Worm (Caenorhabditis elegans) whole organism, L4 larva: ENCODE data around the gene B0228.9.

Experiments
- Y48G9A.11 ChIP-seq: fragments of 200-800 bp; sonication (Bioruptor generic); IDR thresholded peaks from 2 replicates; pipeline ENCODE4 v1.3.6; 2022; ENCODE audit warnings: missing genetic modification reagents, missing genetic modification characterization, missing compliant biosample characterization
- Y75B8A.6 ChIP-seq: fragments of 200-800 bp; sonication (Bioruptor generic); IDR thresholded peaks from 2 replicates; pipeline ENCODE4 v1.3.6; 2022; ENCODE audit warnings: missing genetic modification reagents, missing genetic modification characterization, missing compliant biosample characterization
- ces-1 ChIP-seq: fragments of 150-350 bp; sonication (generic microtip); optimal IDR thresholded peaks from 4 replicates; lab custom pipeline; 2014; ENCODE audit warnings: missing biosample characterization, missing genetic modification reagents, missing genetic modification characterization
- fos-1 ChIP-seq: fragments of 150-350 bp; optimal IDR thresholded peaks from 2 replicates; lab custom pipeline; 2014; ENCODE audit warnings: missing biosample characterization, missing genetic modification characterization
- hlh-30 ChIP-seq: sonication (generic microtip); optimal IDR thresholded peaks from 2 replicates; lab custom pipeline; 2017; ENCODE audit warnings: antibody characterized with exemption, mild to moderate bottlenecking, missing genetic modification characterization, missing compliant biosample characterization; ENCODE audit not compliant: insufficient read depth
- mxl-2 ChIP-seq: fragments of 200-800 bp; sonication (Bioruptor generic); conservative IDR thresholded peaks from 2 replicates; pipeline ENCODE4 v1.3.6; 2022; ENCODE audit warnings: missing genetic modification reagents, missing genetic modification characterization, missing compliant biosample characterization
- nhr-25 ChIP-seq: sonication (generic microtip); optimal IDR thresholded peaks from 2 replicates; lab custom pipeline; 2017; ENCODE audit warnings: missing genetic modification characterization, mild to moderate bottlenecking, missing compliant biosample characterization, antibody characterized with exemption, moderate library complexity, borderline replicate concordance; ENCODE audit not compliant: insufficient read depth
- nhr-6 ChIP-seq: fragments of 150-350 bp; optimal IDR thresholded peaks from 2 replicates; lab custom pipeline; 2014; ENCODE audit warnings: missing biosample characterization, missing genetic modification characterization
- nhr-76 ChIP-seq: fragments of 150-350 bp; optimal IDR thresholded peaks from 2 replicates; lab custom pipeline; 2014; ENCODE audit warnings: missing biosample characterization, missing genetic modification characterization
- sdz-12 ChIP-seq: fragments of 200-800 bp; sonication (Bioruptor generic); optimal IDR thresholded peaks from 2 replicates; lab custom pipeline; 2018; ENCODE audit warnings: mild to moderate bottlenecking, missing genetic modification characterization, missing compliant biosample characterization
- set-16 ChIP-seq: fragments of 200-800 bp; sonication (Bioruptor generic); IDR thresholded peaks from 2 replicates; pipeline ENCODE4 v1.3.6; 2022; ENCODE audit warnings: missing genetic modification reagents, missing genetic modification characterization, missing compliant biosample characterization
- zfp-3 ChIP-seq: fragments of 200-800 bp; sonication (Bioruptor generic); conservative IDR thresholded peaks from 2 replicates; pipeline ENCODE4 v1.3.6; 2022; ENCODE audit warnings: missing genetic modification reagents, missing genetic modification characterization, missing compliant biosample characterization

DNA sequence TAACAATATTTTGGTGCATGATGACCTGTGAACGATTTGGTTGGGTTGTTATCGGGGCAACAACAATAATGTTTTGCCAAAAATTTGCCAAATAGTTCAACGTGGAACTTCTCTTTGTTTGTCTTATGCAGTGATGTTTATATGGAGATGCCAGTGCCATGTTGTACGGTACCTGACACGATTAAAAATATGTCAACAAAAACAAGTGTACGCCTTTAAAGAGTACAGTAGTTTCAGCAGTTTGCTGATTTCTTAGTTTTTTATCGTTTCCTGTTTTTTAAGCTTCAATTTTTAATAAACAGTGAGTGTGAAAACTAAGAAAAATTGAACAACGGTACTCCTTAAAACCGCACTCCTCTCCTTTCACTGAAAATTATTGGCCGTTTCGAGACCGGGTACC, 14.8 kb upstream of the B0228.9 start:
- no peak for TF ChIP-seq nhr-6 (tag; lab: Kevin White, UChicago)
- TF ChIP-seq mxl-2 (GFP tag; lab: Robert Waterston, UW): no peak
- no peak for TF ChIP-seq nhr-76
- no peak for TF ChIP-seq nhr-25 (tag; lab: Kevin White, UChicago)
- TF ChIP-seq sdz-12: no peak
- no peak for TF ChIP-seq hlh-30
- TF ChIP-seq fos-1 (tag; lab: Kevin White, UChicago): no peak
- no peak for TF ChIP-seq ces-1 (GFP tag; lab: Kevin White, UChicago)
- TF ChIP-seq zfp-3 (GFP tag; lab: Robert Waterston, UW): no peak
- TF ChIP-seq set-16: no peak
- no peak for TF ChIP-seq Y75B8A.6 (GFP tag; lab: Robert Waterston, UW)
- TF ChIP-seq Y48G9A.11 (GFP tag; lab: Robert Waterston, UW): no peak
